Worm (Caenorhabditis elegans) whole organism, late embryonic: Measurements from ENCODE around the gene plk-1.

Experiments used
- C08G9.2 ChIP-seq: sonication (generic microtip); optimal IDR thresholded peaks from 2 replicates; lab custom pipeline; 2016; ENCODE audit warnings: mild to moderate bottlenecking, missing genetic modification characterization, moderate library complexity, missing compliant biosample characterization
- F13H6.1 ChIP-seq: sonication (generic microtip); optimal IDR thresholded peaks from 2 replicates; lab custom pipeline; 2016; ENCODE audit warnings: missing genetic modification characterization, missing compliant biosample characterization
- K09A11.1 ChIP-seq: sonication (generic microtip); optimal IDR thresholded peaks from 2 replicates; lab custom pipeline; 2017; ENCODE audit warnings: antibody characterized with exemption, mild to moderate bottlenecking, missing genetic modification characterization, missing compliant biosample characterization; ENCODE audit not compliant: insufficient read depth
- T23F11.4 ChIP-seq: fragments of 200-800 bp; sonication (Bioruptor generic); optimal IDR thresholded peaks from 2 replicates; lab custom pipeline; 2018; ENCODE audit warnings: mild to moderate bottlenecking, missing genetic modification characterization, missing compliant biosample characterization
- ama-1 ChIP-seq: fragments of 150-350 bp; optimal IDR thresholded peaks from 2 replicates; lab custom pipeline; 2014
- ceh-14 ChIP-seq: sonication (generic microtip); optimal IDR thresholded peaks from 2 replicates; lab custom pipeline; 2016; ENCODE audit warnings: missing genotype, missing genetic modification characterization, missing compliant biosample characterization
- ceh-18 ChIP-seq: sonication (generic microtip); optimal IDR thresholded peaks from 2 replicates; lab custom pipeline; 2016; ENCODE audit warnings: missing genetic modification characterization, missing compliant biosample characterization
- ceh-2 ChIP-seq: sonication (generic microtip); optimal IDR thresholded peaks from 2 replicates; lab custom pipeline; 2016; ENCODE audit warnings: missing genotype, missing genetic modification characterization, missing compliant biosample characterization
- ceh-22 ChIP-seq: sonication (generic microtip); optimal IDR thresholded peaks from 2 replicates; lab custom pipeline; 2017; ENCODE audit warnings: missing biosample characterization, missing genetic modification characterization
- ceh-24 ChIP-seq: sonication (generic microtip); optimal IDR thresholded peaks from 2 replicates; lab custom pipeline; 2016; ENCODE audit warnings: mild to moderate bottlenecking, missing genetic modification characterization, missing compliant biosample characterization
- ceh-30 ChIP-seq: fragments of 150-350 bp; optimal IDR thresholded peaks from 2 replicates; lab custom pipeline; 2014; ENCODE audit warnings: missing biosample characterization, missing genetic modification characterization
- ceh-31 ChIP-seq: sonication (generic microtip); optimal IDR thresholded peaks from 2 replicates; lab custom pipeline; 2016; ENCODE audit warnings: missing genetic modification characterization, missing compliant biosample characterization
- ceh-34 ChIP-seq: sonication (generic microtip); optimal IDR thresholded peaks from 2 replicates; lab custom pipeline; 2016; ENCODE audit warnings: mild to moderate bottlenecking, missing genetic modification characterization, missing compliant biosample characterization
- ceh-48 ChIP-seq: sonication (generic microtip); optimal IDR thresholded peaks from 2 replicates; lab custom pipeline; 2016; ENCODE audit warnings: missing genetic modification characterization, inconsistent platforms, missing compliant biosample characterization
- ceh-6 ChIP-seq: fragments of 200-800 bp; sonication (Bioruptor generic); optimal IDR thresholded peaks from 2 replicates; lab custom pipeline; 2018; ENCODE audit warnings: mild to moderate bottlenecking, missing genetic modification characterization, missing compliant biosample characterization
- che-1 ChIP-seq: sonication (generic microtip); optimal IDR thresholded peaks from 2 replicates; lab custom pipeline; 2016; ENCODE audit warnings: mild to moderate bottlenecking, missing genetic modification characterization, missing compliant biosample characterization
- dmd-4 ChIP-seq: sonication (generic microtip); optimal IDR thresholded peaks from 2 replicates; lab custom pipeline; 2016; ENCODE audit warnings: borderline replicate concordance, missing genetic modification characterization, missing compliant biosample characterization
- dve-1 ChIP-seq: sonication (generic microtip); optimal IDR thresholded peaks from 2 replicates; lab custom pipeline; 2017; ENCODE audit warnings: antibody characterized with exemption, mild to moderate bottlenecking, missing genetic modification characterization, missing compliant biosample characterization
- elt-2 ChIP-seq: sonication (generic microtip); optimal IDR thresholded peaks from 2 replicates; lab custom pipeline; 2016; ENCODE audit warnings: missing genetic modification reagents, missing genetic modification characterization, missing compliant biosample characterization
- elt-4 ChIP-seq: sonication (generic microtip); optimal IDR thresholded peaks from 2 replicates; lab custom pipeline; 2016; ENCODE audit warnings: missing genetic modification characterization, missing compliant biosample characterization
- fkh-6 ChIP-seq: sonication (generic microtip); optimal IDR thresholded peaks from 2 replicates; lab custom pipeline; 2016; ENCODE audit warnings: missing genetic modification characterization, missing compliant biosample characterization
- gmeb-2 ChIP-seq: sonication (generic microtip); optimal IDR thresholded peaks from 2 replicates; lab custom pipeline; 2016; ENCODE audit warnings: missing genetic modification characterization, inconsistent platforms, missing compliant biosample characterization
- hlh-15 ChIP-seq: sonication (generic microtip); optimal IDR thresholded peaks from 2 replicates; lab custom pipeline; 2016; ENCODE audit warnings: missing genetic modification characterization, missing compliant biosample characterization
- hlh-30 ChIP-seq: sonication (generic microtip); optimal IDR thresholded peaks from 2 replicates; lab custom pipeline; 2017; ENCODE audit warnings: antibody characterized with exemption, missing genetic modification characterization, missing compliant biosample characterization; ENCODE audit not compliant: insufficient read depth
- lim-6 ChIP-seq: sonication (generic microtip); optimal IDR thresholded peaks from 2 replicates; lab custom pipeline; 2016; ENCODE audit warnings: missing genetic modification characterization, missing compliant biosample characterization
- mec-3 ChIP-seq: sonication (generic microtip); optimal IDR thresholded peaks from 2 replicates; lab custom pipeline; 2016; ENCODE audit warnings: borderline replicate concordance, missing genetic modification characterization, missing compliant biosample characterization
- nhr-232 ChIP-seq: sonication (generic microtip); optimal IDR thresholded peaks from 2 replicates; lab custom pipeline; 2016; ENCODE audit warnings: missing genetic modification characterization, missing compliant biosample characterization
- npax-4 ChIP-seq: sonication (generic microtip); optimal IDR thresholded peaks from 2 replicates; lab custom pipeline; 2016; ENCODE audit warnings: missing genetic modification characterization, missing compliant biosample characterization
- pag-3 ChIP-seq: sonication (generic microtip); optimal IDR thresholded peaks from 2 replicates; lab custom pipeline; 2016; ENCODE audit warnings: missing compliant biosample characterization, missing genetic modification characterization, borderline replicate concordance
- pax-1 ChIP-seq: fragments of 150-350 bp; optimal IDR thresholded peaks from 2 replicates; lab custom pipeline; 2014; ENCODE audit warnings: missing biosample characterization, missing genetic modification characterization
- pha-4 ChIP-seq: fragments of 150-350 bp; optimal IDR thresholded peaks from 2 replicates; lab custom pipeline; 2018; ENCODE audit warnings: missing biosample characterization, missing genetic modification reagents, missing genetic modification characterization
- pqm-1 ChIP-seq: sonication (generic microtip); optimal IDR thresholded peaks from 2 replicates; lab custom pipeline; 2016; ENCODE audit warnings: missing genetic modification characterization, missing compliant biosample characterization
- pros-1 ChIP-seq: fragments of 150-350 bp; optimal IDR thresholded peaks from 2 replicates; lab custom pipeline; 2014; ENCODE audit warnings: missing biosample characterization, missing genetic modification reagents, missing genetic modification characterization
- ref-2 ChIP-seq: sonication (generic microtip); optimal IDR thresholded peaks from 2 replicates; lab custom pipeline; 2016; ENCODE audit warnings: missing genetic modification characterization, missing compliant biosample characterization
- sdc-2 ChIP-seq: sonication (generic microtip); optimal IDR thresholded peaks from 2 replicates; lab custom pipeline; 2016; ENCODE audit warnings: missing genotype, missing genetic modification characterization, missing compliant biosample characterization
- sox-2 ChIP-seq: fragments of 200-800 bp; sonication (Bioruptor generic); IDR thresholded peaks from 2 replicates; pipeline ENCODE4 v1.3.6; 2022; ENCODE audit warnings: missing genetic modification reagents, missing genetic modification characterization, missing compliant biosample characterization
- sox-4 ChIP-seq: sonication (generic microtip); optimal IDR thresholded peaks from 2 replicates; lab custom pipeline; 2017; ENCODE audit warnings: mild to moderate bottlenecking, missing genetic modification characterization, inconsistent platforms, missing compliant biosample characterization
- syd-9 ChIP-seq: sonication (generic microtip); optimal IDR thresholded peaks from 2 replicates; lab custom pipeline; 2016; ENCODE audit warnings: mild to moderate bottlenecking, missing genetic modification characterization, moderate library complexity, missing compliant biosample characterization
- tbx-2 ChIP-seq: sonication (generic microtip); optimal IDR thresholded peaks from 2 replicates; lab custom pipeline; 2016; ENCODE audit warnings: missing genetic modification characterization, missing compliant biosample characterization
- tbx-7 ChIP-seq: sonication (generic microtip); optimal IDR thresholded peaks from 2 replicates; lab custom pipeline; 2016; ENCODE audit warnings: missing genotype, missing genetic modification characterization, missing compliant biosample characterization
- ttx-3 ChIP-seq: sonication (generic microtip); optimal IDR thresholded peaks from 2 replicates; lab custom pipeline; 2016; ENCODE audit warnings: missing genetic modification reagents, missing genetic modification characterization, missing compliant biosample characterization
- unc-3 ChIP-seq, 2 experiments: fragments of 200-800 bp in 1 of 2; sonication (Bioruptor generic) in 1 of 2; sonication (generic microtip) in 1 of 2; conservative IDR thresholded peaks in 1 of 2; optimal IDR thresholded peaks in 1 of 2; 2 replicates each; pipeline versions ENCODE4 v1.3.6 to Lab custom; 2016 to 2022; ENCODE audit warnings: missing compliant biosample characterization in 2 of 2, missing genetic modification characterization in 2 of 2, missing genetic modification reagents in 1 of 2
- unc-42 ChIP-seq: sonication (generic microtip); optimal IDR thresholded peaks from 2 replicates; lab custom pipeline; 2016; ENCODE audit warnings: missing genotype, missing genetic modification characterization, missing compliant biosample characterization
- unc-55 ChIP-seq: sonication (generic microtip); optimal IDR thresholded peaks from 2 replicates; lab custom pipeline; 2017; ENCODE audit warnings: missing biosample characterization, missing genetic modification reagents, missing genetic modification characterization
- unc-86 ChIP-seq: sonication (generic microtip); optimal IDR thresholded peaks from 2 replicates; lab custom pipeline; 2016; ENCODE audit warnings: missing genetic modification characterization, missing compliant biosample characterization
- zip-5 ChIP-seq: sonication (generic microtip); optimal IDR thresholded peaks from 2 replicates; lab custom pipeline; 2016; ENCODE audit warnings: missing genetic modification characterization, missing compliant biosample characterization
- ztf-16 ChIP-seq: sonication (generic microtip); optimal IDR thresholded peaks from 2 replicates; lab custom pipeline; 2017; ENCODE audit warnings: missing genetic modification characterization, missing compliant biosample characterization

Gene plk-1

DNA sequence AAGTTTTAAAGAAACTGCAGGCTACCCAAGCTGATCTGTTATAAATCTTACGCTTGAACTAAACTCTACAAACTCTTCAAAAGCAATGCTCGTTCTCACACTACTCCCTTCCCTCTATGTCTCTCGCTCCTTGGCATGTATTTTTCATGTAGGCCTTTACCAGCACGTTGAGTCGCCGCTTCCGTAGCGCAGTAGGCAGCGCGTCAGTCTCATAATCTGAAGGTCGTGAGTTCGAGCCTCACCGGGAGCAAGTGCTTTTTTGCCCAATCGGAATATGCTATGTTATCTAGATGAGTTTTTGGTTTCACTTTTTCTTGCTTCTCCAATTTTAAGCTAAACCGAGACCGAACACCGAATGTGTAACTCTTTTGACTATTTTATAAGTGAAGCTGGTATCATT is 5.3 kb downstream of the plk-1 start (continued):
- TF ChIP-seq pha-4 (tag; lab: Kevin White, UChicago) (no peak), sox-2 (peak; percentile 67), zip-5 (tag; lab: Kevin White, UChicago) (peak; percentile 36), ceh-31 (tag; lab: Kevin White, UChicago) (peak; percentile 33), pros-1 (peak; percentile 34), tbx-2 (peak; percentile 76), dmd-4 (tag; lab: Kevin White, UChicago) (peak; percentile 40), hlh-30 (tag; lab: Kevin White, UChicago) (no peak), K09A11.1 (tag; lab: Kevin White, UChicago) (peak; percentile 53), nhr-232 (peak; percentile 63), ceh-22 (tag; lab: Kevin White, UChicago) (no peak), F13H6.1 (tag; lab: Kevin White, UChicago) (peak; percentile 53), tbx-7 (tag; lab: Kevin White, UChicago) (peak; percentile 32), che-1 (peak; percentile 75), T23F11.4 (GFP tag; lab: Kevin White, UChicago) (peak; percentile 70), ttx-3 (peak; percentile 58), ceh-34 (peak; percentile 79), ceh-14 (peak; percentile 69), ceh-24 (tag; lab: Kevin White, UChicago) (peak; percentile 35), fkh-6 (peak; percentile 70), unc-86 (tag; lab: Kevin White, UChicago) (peak; percentile 66), unc-55 (GFP tag; lab: Kevin White, UChicago) (no peak), mec-3 (tag; lab: Kevin White, UChicago) (no peak), dve-1 (no peak)

DNA sequence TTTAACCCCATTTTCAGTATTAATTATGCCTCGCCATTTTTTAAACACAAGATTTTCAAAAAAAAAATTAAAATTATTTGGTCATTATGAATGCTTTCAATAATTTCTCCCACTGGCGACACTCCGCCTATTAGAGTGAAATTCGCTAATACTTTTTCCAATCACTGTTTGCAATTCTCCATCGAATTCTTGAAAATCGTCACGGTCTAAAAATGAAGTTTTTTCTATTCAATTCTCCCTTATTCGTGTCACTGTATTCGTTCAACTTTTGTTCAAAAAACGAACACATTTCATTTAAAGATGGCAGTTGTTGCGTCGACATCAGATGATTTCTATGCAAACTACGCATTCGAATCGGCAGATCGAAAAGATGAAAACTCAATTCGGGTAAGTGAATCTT is 7.3 kb downstream of the plk-1 start, which contains the start of gene C14B9.3:
C14B9.3 (plus strand) TSS at position 301 of the 400 bp plus-strand sequence.
- TF ChIP-seq ref-2 (tag; lab: Kevin White, UChicago): no peak

DNA sequence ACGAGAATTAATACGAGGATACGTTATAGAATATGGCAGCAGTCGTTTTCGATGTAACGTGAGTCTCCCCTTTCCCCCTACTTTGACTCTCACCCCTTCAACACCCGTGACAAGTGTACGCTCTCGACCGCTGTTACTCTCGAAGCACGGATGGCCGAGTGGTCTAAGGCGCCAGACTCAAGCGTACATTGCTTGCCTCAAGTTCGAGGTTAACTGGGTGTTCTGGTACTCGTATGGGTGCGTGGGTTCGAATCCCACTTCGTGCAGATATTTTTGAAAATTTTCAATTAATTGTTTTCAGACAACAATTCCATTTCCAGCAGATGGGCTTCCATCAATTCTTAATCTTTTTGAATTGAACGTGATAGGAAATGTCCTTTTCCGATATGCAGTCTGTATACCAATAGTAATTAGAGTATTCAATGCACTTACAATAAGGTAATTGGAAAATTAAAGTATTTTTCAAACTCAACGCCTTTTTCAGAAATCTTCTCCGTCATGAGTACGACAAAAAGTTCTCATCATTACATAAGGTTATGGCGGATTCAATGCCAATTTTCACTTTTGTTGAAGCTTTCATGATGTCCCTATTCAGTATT is 8.4 kb downstream of the plk-1 start:
- TF ChIP-seq ceh-24 (tag; lab: Kevin White, UChicago) (peak; percentile 17), elt-2 (tag; lab: Kevin White, UChicago) (peak; percentile 70), ama-1 (lab: Kevin White, UChicago) (no peak), ceh-6 (GFP tag; lab: Kevin White, UChicago) (peak; percentile 81), elt-4 (tag; lab: Kevin White, UChicago) (no peak), ref-2 (tag; lab: Kevin White, UChicago) (peak; percentile 88), pros-1 (no peak), unc-3 (GFP tag; conservative IDR thresholded peaks at IDR 0.05; lab: Robert Waterston, UW) (no peak; the same call in 1 of the 2 replicates), unc-3 (tag; optimal IDR thresholded peaks at IDR 0.05; lab: Kevin White, UChicago) (peak; percentile 59), lim-6 (no peak), hlh-15 (tag; lab: Kevin White, UChicago) (peak; percentile 58), pax-1 (tag; lab: Kevin White, UChicago) (no peak), ceh-48 (tag; lab: Kevin White, UChicago) (peak; percentile 67), dve-1 (peak; percentile 41), npax-4 (tag; lab: Kevin White, UChicago) (peak; percentile 29), unc-42 (tag; lab: Kevin White, UChicago) (peak; percentile 53), C08G9.2 (tag; lab: Kevin White, UChicago) (peak; percentile 58), sox-4 (tag; lab: Kevin White, UChicago) (peak; percentile 57), ceh-30 (tag; lab: Kevin White, UChicago) (no peak), zip-5 (tag; lab: Kevin White, UChicago) (peak; percentile 58), ceh-18 (peak; percentile 57), che-1 (peak; percentile 72), gmeb-2 (tag; lab: Kevin White, UChicago) (peak; percentile 76), pqm-1 (tag; lab: Kevin White, UChicago) (peak; percentile 22), ztf-16 (tag; lab: Kevin White, UChicago) (peak; percentile 80), tbx-2 (peak; percentile 72), ceh-2 (tag; lab: Kevin White, UChicago) (peak; percentile 73), sdc-2 (tag; lab: Kevin White, UChicago) (peak; percentile 71), syd-9 (peak; percentile 78), pag-3 (no peak), T23F11.4 (GFP tag; lab: Kevin White, UChicago) (peak; percentile 60), K09A11.1 (tag; lab: Kevin White, UChicago) (peak; percentile 43), fkh-6 (peak; percentile 78), nhr-232 (peak; percentile 78), ceh-34 (peak; percentile 83)
